Worm (Caenorhabditis elegans): Measurements from ENCODE around the gene C02F5.3.
A peak's percentile ranks its signal among the peaks of the same experiment; 100 is the strongest.

Gene C02F5.3

DNA sequence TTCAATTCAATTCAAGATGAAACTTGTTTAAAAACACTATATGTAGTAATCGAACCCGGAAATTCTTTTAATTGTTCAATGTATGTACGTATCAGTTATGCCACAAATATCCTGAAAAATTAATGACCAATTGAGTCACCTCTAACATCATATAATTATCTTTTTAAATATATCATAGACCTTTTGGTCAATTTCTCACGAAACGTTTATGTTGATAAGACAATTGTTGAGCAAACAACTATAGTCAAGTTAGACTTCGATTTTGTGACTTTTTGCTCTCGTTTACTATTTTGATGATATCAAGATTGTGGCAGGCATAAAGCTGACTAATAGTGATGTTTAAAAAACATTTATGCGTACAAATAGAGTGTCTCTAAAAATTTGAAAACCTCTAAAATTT is 5.4 kb upstream of the C02F5.3 start:
- TF ChIP-seq tab-1 (GFP tag; IDR thresholded peaks at IDR 0.05) (no peak), flt-1 (GFP tag; IDR thresholded peaks at IDR 0.05) (no peak)

DNA sequence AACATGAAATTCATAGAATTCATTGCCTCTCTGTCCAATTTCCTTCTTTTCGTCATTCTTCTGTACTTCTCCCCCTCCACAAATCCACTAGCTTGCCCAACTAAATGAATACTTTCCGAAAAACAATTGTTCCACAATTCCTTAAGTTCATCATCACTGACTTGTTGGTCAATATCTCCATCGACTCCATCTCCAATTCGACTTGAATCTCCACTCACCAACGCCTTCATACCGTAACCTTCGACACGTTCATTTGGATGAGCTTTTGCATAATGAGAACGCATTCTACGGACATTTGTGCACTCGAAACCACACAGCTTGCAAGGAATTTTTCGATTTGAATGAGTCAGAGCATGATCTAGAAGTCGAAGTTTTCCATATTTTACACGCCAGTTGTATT is 4.7 kb upstream of the C02F5.3 start:
- no peak for TF ChIP-seq cog-1 (tag; optimal IDR thresholded peaks at IDR 0.05)
- no peak for TF ChIP-seq tab-1 (GFP tag; IDR thresholded peaks at IDR 0.05)

DNA sequence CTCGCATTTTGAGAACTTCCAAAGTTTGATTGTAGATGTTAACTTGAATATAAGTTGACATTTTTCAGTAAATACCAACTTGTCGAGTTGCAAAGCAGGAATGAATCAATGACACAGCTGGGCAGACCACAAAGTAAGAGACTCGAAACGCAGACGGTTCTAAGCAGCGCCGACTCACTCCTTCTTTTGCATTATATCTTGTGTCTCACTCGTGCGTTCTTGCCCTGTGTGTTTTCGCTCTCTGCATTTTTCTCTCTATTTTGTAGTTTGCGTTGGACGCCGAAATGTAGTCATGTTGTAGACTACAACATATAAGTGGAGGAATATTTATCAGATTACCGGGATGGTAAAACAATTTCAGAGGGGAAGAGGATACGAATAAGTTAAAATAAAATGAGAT is 2.9 kb upstream of the C02F5.3 start, which contains the start of gene C02F5.12:
C02F5.12 (minus strand) TSS at position 221 of the 400 bp plus-strand sequence.
- no peak for TF ChIP-seq med-1 (GFP tag; optimal IDR thresholded peaks at IDR 0.05; ENCODE audit: insufficient read depth)
- TF ChIP-seq ztf-29 (GFP tag; IDR thresholded peaks at IDR 0.05) = no peak
- TF ChIP-seq T22C8.4 (GFP tag; IDR thresholded peaks at IDR 0.05) = no peak

DNA sequence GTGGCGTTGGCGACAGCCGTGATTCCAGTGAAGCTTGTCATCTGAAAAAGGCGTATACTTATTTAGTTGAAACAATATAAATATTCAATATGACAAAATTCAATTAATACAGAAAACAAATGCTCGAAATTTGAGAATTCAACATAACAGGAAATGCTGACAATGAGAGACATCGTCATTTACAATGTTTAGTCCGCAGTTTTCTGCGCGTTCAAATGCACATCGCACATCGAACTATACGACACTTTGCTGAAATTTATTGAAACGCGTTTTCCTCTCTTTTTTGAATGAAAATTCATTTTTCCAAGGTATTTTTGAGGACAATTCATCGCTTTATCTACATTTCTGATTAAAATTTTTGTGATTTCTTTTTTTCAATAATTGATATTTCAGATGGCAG is 1.6 kb upstream of the C02F5.3 start, which contains the start of the genes pbs-6 and cids-1:
pbs-6 (minus strand) TSS at position 41 of the 400 bp plus-strand sequence.
cids-1 (plus strand) TSS at position 394 of the 400 bp plus-strand sequence.
- no peak for TF ChIP-seq flt-1 (GFP tag; IDR thresholded peaks at IDR 0.05)

DNA sequence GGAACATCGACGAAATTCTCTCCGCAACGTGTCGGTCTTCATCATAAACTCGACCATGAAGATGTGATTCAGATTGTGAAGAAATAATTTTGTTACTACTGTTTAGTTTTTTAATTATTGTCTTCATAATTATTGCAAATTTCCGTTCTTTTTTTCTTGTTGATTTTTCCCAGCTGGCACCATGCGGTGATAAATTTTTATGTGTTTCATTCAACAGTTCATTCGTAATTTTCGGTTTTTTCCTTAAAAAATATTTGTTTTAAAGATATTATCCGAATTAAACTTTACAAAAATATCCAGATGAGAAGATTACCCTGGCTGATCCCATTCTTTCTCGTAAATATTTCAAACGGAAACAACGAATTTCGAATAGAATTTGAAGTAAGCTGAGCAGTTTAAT is 1.4 kb downstream of the C02F5.3 start, which contains the start of gene C02F5.13:
C02F5.13 (plus strand) TSS at position 301 of the 400 bp plus-strand sequence.
- TF ChIP-seq tab-1 (GFP tag; IDR thresholded peaks at IDR 0.05) = no peak
- TF ChIP-seq ref-1 (GFP tag; conservative IDR thresholded peaks at IDR 0.05) = no peak
- TF ChIP-seq flt-1 (GFP tag; IDR thresholded peaks at IDR 0.05) = no peak
- no peak for TF ChIP-seq T22C8.4 (GFP tag; IDR thresholded peaks at IDR 0.05)
- no peak for TF ChIP-seq ztf-23 (GFP tag; IDR thresholded peaks at IDR 0.05)
- no peak for TF ChIP-seq ztf-29 (GFP tag; IDR thresholded peaks at IDR 0.05)
- TF ChIP-seq med-1 (GFP tag; optimal IDR thresholded peaks at IDR 0.05; ENCODE audit: insufficient read depth) = no peak
- TF ChIP-seq klf-2 (GFP tag; conservative IDR thresholded peaks at IDR 0.05) = no peak
- no peak for TF ChIP-seq cog-1 (tag; optimal IDR thresholded peaks at IDR 0.05)

DNA sequence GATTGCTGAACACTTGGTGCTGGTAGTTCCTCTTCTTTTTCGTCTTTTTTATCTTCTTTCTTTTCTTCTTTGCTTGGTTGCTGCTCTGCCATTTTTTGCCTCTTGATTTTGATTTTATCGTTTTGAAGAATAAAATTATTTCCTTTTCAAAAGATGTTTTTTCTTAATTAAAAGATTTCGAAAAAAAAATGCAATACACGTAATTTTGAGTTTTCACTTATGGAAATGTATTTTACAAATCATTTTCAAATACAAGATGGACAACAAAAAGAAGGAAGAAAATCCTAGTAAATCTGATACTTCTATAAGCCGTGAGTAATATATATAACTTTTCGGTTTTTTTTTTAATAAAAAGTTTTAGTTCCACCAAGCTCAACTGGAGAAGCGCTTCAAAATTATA is 3.7 kb downstream of the C02F5.3 start, which contains the start of the genes C02F5.10 and C02F5.2:
C02F5.10 (minus strand) TSS at position 101 of the 400 bp plus-strand sequence.
C02F5.2 (plus strand) TSS at position 239 of the 400 bp plus-strand sequence.
- TF ChIP-seq klf-2 (GFP tag; conservative IDR thresholded peaks at IDR 0.05) (no peak), ref-1 (GFP tag; conservative IDR thresholded peaks at IDR 0.05) (no peak), T22C8.4 (GFP tag; IDR thresholded peaks at IDR 0.05) (no peak), cog-1 (tag; optimal IDR thresholded peaks at IDR 0.05) (no peak), ztf-29 (GFP tag; IDR thresholded peaks at IDR 0.05) (no peak), tab-1 (GFP tag; IDR thresholded peaks at IDR 0.05) (no peak), ztf-23 (GFP tag; IDR thresholded peaks at IDR 0.05) (no peak), flt-1 (GFP tag; IDR thresholded peaks at IDR 0.05) (no peak), med-1 (GFP tag; optimal IDR thresholded peaks at IDR 0.05; ENCODE audit: insufficient read depth) (no peak)

DNA sequence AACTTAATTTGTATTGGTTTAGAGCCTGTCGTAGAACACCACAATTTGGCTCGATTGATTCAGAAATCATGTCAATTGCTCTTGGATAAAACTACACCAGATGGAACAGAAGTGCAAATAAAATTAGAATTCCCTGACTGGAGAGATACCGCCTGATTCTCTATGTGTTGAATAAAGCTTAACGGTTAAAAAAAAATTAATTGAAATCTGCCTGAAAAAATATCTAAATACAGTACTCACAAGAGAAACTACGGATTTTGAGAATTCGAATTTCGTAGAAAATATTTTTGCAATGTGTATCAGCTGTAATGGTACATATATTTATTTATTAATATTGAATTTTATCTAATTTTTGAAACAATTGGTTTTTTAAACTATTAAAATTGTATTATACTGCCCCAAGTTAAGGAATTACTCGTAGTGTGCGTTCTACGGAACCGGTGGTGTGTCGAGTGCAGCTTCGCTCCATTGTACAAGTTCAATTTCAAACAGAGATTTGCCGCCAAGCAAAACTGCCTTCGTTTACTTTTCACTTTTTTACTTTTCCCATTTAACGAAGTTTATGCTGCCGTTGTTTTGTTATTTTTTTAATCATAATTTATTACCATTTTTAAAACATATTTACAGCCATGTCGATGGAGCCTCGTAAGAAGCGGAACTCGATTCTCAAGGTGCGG is 4.5 kb downstream of the C02F5.3 start, which contains the start of gene knl-1:
knl-1 (plus strand) TSS at position 626 of the 677 bp plus-strand sequence.
- TF ChIP-seq ref-1 (GFP tag; conservative IDR thresholded peaks at IDR 0.05) (no peak), ztf-29 (GFP tag; IDR thresholded peaks at IDR 0.05) (no peak), flt-1 (GFP tag; IDR thresholded peaks at IDR 0.05) (0 out of 2 replicates have a peak, but pooled peaks have one; percentile 33), ztf-23 (GFP tag; IDR thresholded peaks at IDR 0.05) (peak; percentile 73), T22C8.4 (GFP tag; IDR thresholded peaks at IDR 0.05) (no peak)

DNA sequence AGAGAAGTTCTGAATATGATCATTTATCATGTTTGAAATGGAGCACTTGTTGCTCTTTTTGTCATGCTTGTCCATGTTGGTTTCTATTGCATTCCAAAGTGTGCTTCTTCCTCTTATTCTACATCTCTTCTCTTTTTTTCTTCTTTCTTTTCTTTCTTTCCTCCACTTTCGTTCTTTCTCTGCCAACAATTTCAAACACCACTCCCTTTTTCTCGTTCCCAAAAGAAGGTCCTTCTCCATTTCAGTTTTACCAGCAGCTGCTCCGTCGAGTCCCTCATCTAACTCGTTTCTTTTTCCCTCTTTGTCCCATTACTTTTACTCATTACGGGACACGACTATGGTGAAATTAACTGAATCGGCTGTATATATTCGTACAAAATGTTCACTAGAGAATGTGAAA is 9.2 kb downstream of the C02F5.3 start, which contains the start of gene F09G8.5:
F09G8.5 (plus strand) TSS at position 38 of the 400 bp plus-strand sequence.
- TF ChIP-seq ztf-29 (GFP tag; IDR thresholded peaks at IDR 0.05) (no peak), tab-1 (GFP tag; IDR thresholded peaks at IDR 0.05) (no peak), med-1 (GFP tag; optimal IDR thresholded peaks at IDR 0.05; ENCODE audit: insufficient read depth) (no peak), ztf-23 (GFP tag; IDR thresholded peaks at IDR 0.05) (no peak), cog-1 (tag; optimal IDR thresholded peaks at IDR 0.05) (no peak), ref-1 (GFP tag; conservative IDR thresholded peaks at IDR 0.05) (no peak), flt-1 (GFP tag; IDR thresholded peaks at IDR 0.05) (no peak)

DNA sequence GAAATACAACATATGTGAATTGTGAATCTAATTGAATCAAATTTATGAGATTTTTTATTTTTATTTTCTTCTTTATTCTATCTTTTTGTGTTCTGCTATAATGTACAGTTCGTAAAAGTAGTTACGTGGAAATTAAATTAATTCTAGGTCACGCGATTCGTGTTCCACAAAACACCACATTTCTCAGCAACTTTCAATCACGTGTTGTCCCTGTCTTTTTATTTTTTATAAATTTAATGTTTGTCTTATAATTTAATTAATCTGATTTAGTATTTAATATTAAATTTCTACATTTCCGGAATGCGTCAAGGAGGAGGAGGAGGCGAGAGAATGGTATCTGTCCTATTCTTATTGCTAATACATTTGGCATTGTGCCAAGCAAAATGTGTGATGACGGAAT is 12.4 kb downstream of the C02F5.3 start, which contains the start of gene ncr-2:
ncr-2 (plus strand) TSS at position 301 of the 400 bp plus-strand sequence.
- TF ChIP-seq ztf-29 (GFP tag; IDR thresholded peaks at IDR 0.05) (no peak), tab-1 (GFP tag; IDR thresholded peaks at IDR 0.05) (no peak), med-1 (GFP tag; optimal IDR thresholded peaks at IDR 0.05; ENCODE audit: insufficient read depth) (no peak)

DNA sequence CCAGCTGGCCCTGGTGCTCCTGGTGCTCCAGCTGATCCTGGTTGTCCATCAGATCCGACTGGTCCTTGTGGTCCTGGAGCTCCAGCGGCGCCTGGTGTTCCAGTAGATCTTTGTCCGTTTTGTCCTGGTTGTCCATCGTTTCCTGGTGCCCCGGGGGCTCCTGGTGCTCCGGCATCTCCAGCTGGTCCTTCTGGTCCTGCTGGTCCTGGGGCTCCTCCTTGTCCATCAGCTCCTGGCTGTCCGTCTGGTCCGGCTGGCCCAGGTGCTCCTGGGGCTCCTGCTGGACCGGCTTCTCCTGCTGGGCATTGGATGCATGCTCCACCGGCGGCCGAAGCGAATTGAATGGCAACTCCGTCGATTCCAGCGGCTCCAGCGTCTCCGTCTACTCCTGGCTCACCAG is 16.9 kb downstream of the C02F5.3 start:
- TF ChIP-seq ztf-23 (GFP tag; IDR thresholded peaks at IDR 0.05) (no peak), ref-1 (GFP tag; conservative IDR thresholded peaks at IDR 0.05) (no peak), flt-1 (GFP tag; IDR thresholded peaks at IDR 0.05) (no peak), tab-1 (GFP tag; IDR thresholded peaks at IDR 0.05) (no peak), cog-1 (tag; optimal IDR thresholded peaks at IDR 0.05) (no peak), med-1 (GFP tag; optimal IDR thresholded peaks at IDR 0.05; ENCODE audit: insufficient read depth) (no peak), ztf-29 (GFP tag; IDR thresholded peaks at IDR 0.05) (no peak), klf-2 (GFP tag; conservative IDR thresholded peaks at IDR 0.05) (no peak), T22C8.4 (GFP tag; IDR thresholded peaks at IDR 0.05) (no peak)

DNA sequence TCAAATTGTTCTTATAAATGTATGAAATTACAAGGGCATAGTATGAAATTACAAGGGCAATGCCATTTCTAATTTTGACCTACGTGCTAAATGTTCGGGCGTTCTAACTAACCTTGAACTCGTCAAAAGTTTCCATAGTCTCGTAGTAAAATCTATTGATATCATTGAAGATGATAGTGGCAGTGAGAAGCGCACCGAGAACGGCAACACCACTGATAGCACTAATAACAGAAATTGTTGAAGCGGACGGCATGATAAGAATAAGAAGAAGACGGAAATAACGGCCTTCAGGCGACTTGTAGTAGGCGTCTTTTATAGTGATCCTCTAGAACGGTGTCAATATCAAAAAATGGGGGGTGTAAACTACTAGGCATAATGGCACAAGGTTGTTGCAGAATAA is 17.7 kb downstream of the C02F5.3 start, which contains the start of gene col-91:
col-91 (minus strand) TSS at position 288 of the 400 bp plus-strand sequence.
- TF ChIP-seq med-1 (GFP tag; optimal IDR thresholded peaks at IDR 0.05; ENCODE audit: insufficient read depth) = no peak
- TF ChIP-seq ztf-23 (GFP tag; IDR thresholded peaks at IDR 0.05) = no peak
- TF ChIP-seq ref-1 (GFP tag; conservative IDR thresholded peaks at IDR 0.05) = no peak
- no peak for TF ChIP-seq T22C8.4 (GFP tag; IDR thresholded peaks at IDR 0.05)
- TF ChIP-seq cog-1 (tag; optimal IDR thresholded peaks at IDR 0.05) = no peak
- TF ChIP-seq klf-2 (GFP tag; conservative IDR thresholded peaks at IDR 0.05) = no peak
